Worm (Caenorhabditis elegans) whole organism, young adult: ENCODE data around the gene haly-1.

ENCODE experiments used
- B0336.3 ChIP-seq: fragments of 200-800 bp; sonication (Bioruptor generic); IDR thresholded peaks from 2 replicates; pipeline ENCODE4 v1.3.6; 2022; ENCODE audit warnings: missing genetic modification characterization, missing compliant biosample characterization
- C06A6.2 ChIP-seq: fragments of 200-800 bp; sonication (Bioruptor generic); conservative IDR thresholded peaks from 2 replicates; pipeline ENCODE4 v1.3.6; 2022; ENCODE audit warnings: missing genetic modification characterization, missing compliant biosample characterization
- F10E7.11 ChIP-seq: sonication (generic microtip); optimal IDR thresholded peaks from 2 replicates; lab custom pipeline; 2017; ENCODE audit warnings: mild to moderate bottlenecking, missing genetic modification characterization, moderate library complexity, missing compliant biosample characterization
- F22D6.2 ChIP-seq: sonication (generic microtip); optimal IDR thresholded peaks from 2 replicates; lab custom pipeline; 2016; ENCODE audit warnings: mild to moderate bottlenecking, missing genetic modification characterization, missing compliant biosample characterization
- F33H1.4 ChIP-seq: fragments of 200-800 bp; sonication (Bioruptor generic); IDR thresholded peaks from 2 replicates; pipeline ENCODE4 v1.3.6; 2022; ENCODE audit warnings: missing genetic modification reagents, missing genetic modification characterization, missing compliant biosample characterization
- F39B2.1 ChIP-seq: fragments of 200-800 bp; sonication (Bioruptor generic); IDR thresholded peaks from 2 replicates; pipeline ENCODE4 v1.3.6; 2022; ENCODE audit warnings: missing genetic modification reagents, missing genetic modification characterization, missing compliant biosample characterization
- T26A5.8 ChIP-seq: sonication (generic microtip); optimal IDR thresholded peaks from 2 replicates; lab custom pipeline; 2016; ENCODE audit warnings: missing genetic modification characterization, missing compliant biosample characterization
- Y67H2A.10 ChIP-seq: fragments of 200-800 bp; sonication (Bioruptor generic); conservative IDR thresholded peaks from 2 replicates; pipeline ENCODE4 v1.3.6; 2022; ENCODE audit warnings: missing genetic modification reagents, missing genetic modification characterization, missing compliant biosample characterization
- Y79H2A.3 ChIP-seq: fragments of 200-800 bp; sonication (Bioruptor generic); conservative IDR thresholded peaks from 2 replicates; pipeline ENCODE4 v1.3.6; 2022; ENCODE audit warnings: missing genetic modification reagents, missing genetic modification characterization, missing compliant biosample characterization
- Y95B8A.8 ChIP-seq: fragments of 200-800 bp; sonication (Bioruptor generic); IDR thresholded peaks from 2 replicates; pipeline ENCODE4 v1.3.6; 2022; ENCODE audit warnings: missing genetic modification reagents, missing genetic modification characterization, missing compliant biosample characterization
- ZK185.1 ChIP-seq: sonication (generic microtip); optimal IDR thresholded peaks from 2 replicates; lab custom pipeline; 2016; ENCODE audit warnings: mild to moderate bottlenecking, missing genetic modification characterization, missing compliant biosample characterization; ENCODE audit not compliant: poor library complexity, severe bottlenecking
- aptf-3 ChIP-seq: fragments of 200-800 bp; sonication (Bioruptor generic); IDR thresholded peaks from 2 replicates; pipeline ENCODE4 v1.3.6; 2022; ENCODE audit warnings: missing genetic modification characterization, missing compliant biosample characterization
- athp-1 ChIP-seq: sonication (generic microtip); optimal IDR thresholded peaks from 2 replicates; lab custom pipeline; 2017; ENCODE audit warnings: mild to moderate bottlenecking, missing genetic modification characterization, missing compliant biosample characterization
- ccch-3 ChIP-seq: fragments of 200-800 bp; sonication (Bioruptor generic); optimal IDR thresholded peaks from 2 replicates; lab custom pipeline; 2018; ENCODE audit warnings: mild to moderate bottlenecking, missing genetic modification characterization, missing compliant biosample characterization
- ceh-27 ChIP-seq: fragments of 200-800 bp; sonication (Bioruptor generic); optimal IDR thresholded peaks from 2 replicates; lab custom pipeline; 2018; ENCODE audit warnings: mild to moderate bottlenecking, missing genetic modification characterization, moderate library complexity, missing compliant biosample characterization
- ceh-40 ChIP-seq: fragments of 200-800 bp; sonication (Bioruptor generic); IDR thresholded peaks from 2 replicates; pipeline ENCODE4 v1.3.6; 2022; ENCODE audit warnings: missing genetic modification characterization, missing compliant biosample characterization
- ceh-58 ChIP-seq: fragments of 200-800 bp; sonication (Bioruptor generic); IDR thresholded peaks from 2 replicates; pipeline ENCODE4 v1.3.6; 2022; ENCODE audit warnings: missing genetic modification characterization, missing compliant biosample characterization
- ekl-4 ChIP-seq: fragments of 200-800 bp; sonication (Bioruptor generic); IDR thresholded peaks from 2 replicates; pipeline ENCODE4 v1.3.6; 2022; ENCODE audit warnings: missing genetic modification reagents, missing genetic modification characterization, missing compliant biosample characterization
- fkh-3 ChIP-seq: sonication (generic microtip); optimal IDR thresholded peaks from 2 replicates; lab custom pipeline; 2016; ENCODE audit warnings: mild to moderate bottlenecking, missing genetic modification characterization, missing compliant biosample characterization
- gei-17 ChIP-seq: fragments of 200-800 bp; sonication (Bioruptor generic); optimal IDR thresholded peaks from 2 replicates; lab custom pipeline; 2018; ENCODE audit warnings: mild to moderate bottlenecking, missing genetic modification characterization, missing compliant biosample characterization
- him-1 ChIP-seq: sonication (generic microtip); optimal IDR thresholded peaks from 2 replicates; lab custom pipeline; 2016; ENCODE audit warnings: missing genotype, missing genetic modification reagents, missing genetic modification characterization, missing compliant biosample characterization
- hmg-1.2 ChIP-seq: fragments of 200-800 bp; sonication (Bioruptor generic); IDR thresholded peaks from 2 replicates; pipeline ENCODE4 v1.3.6; 2022; ENCODE audit warnings: missing genetic modification reagents, missing genetic modification characterization, missing compliant biosample characterization
- hrde-1 ChIP-seq: sonication (generic microtip); optimal IDR thresholded peaks from 2 replicates; lab custom pipeline; 2016; ENCODE audit warnings: missing genetic modification characterization, mild to moderate bottlenecking, missing compliant biosample characterization, moderate library complexity, missing genotype, missing genetic modification reagents, borderline replicate concordance
- mxl-1 ChIP-seq: sonication (generic microtip); optimal IDR thresholded peaks from 2 replicates; lab custom pipeline; 2016; ENCODE audit warnings: missing genetic modification characterization, missing compliant biosample characterization
- nfyb-1 ChIP-seq: fragments of 200-800 bp; sonication (Bioruptor generic); IDR thresholded peaks from 2 replicates; pipeline ENCODE4 v1.3.6; 2022; ENCODE audit warnings: missing genetic modification reagents, missing genetic modification characterization, missing compliant biosample characterization
- nhr-80 ChIP-seq: sonication (generic microtip); optimal IDR thresholded peaks from 2 replicates; lab custom pipeline; 2016; ENCODE audit warnings: missing genetic modification characterization, missing compliant biosample characterization
- rcor-1 ChIP-seq: fragments of 200-800 bp; sonication (Bioruptor generic); IDR thresholded peaks from 2 replicates; pipeline ENCODE4 v1.3.6; 2022; ENCODE audit warnings: missing genetic modification reagents, missing genetic modification characterization, missing compliant biosample characterization
- tbp1 ChIP-seq: fragments of 200-800 bp; sonication (Bioruptor generic); optimal IDR thresholded peaks from 2 replicates; lab custom pipeline; 2018; ENCODE audit warnings: mild to moderate bottlenecking, missing genetic modification characterization, missing compliant biosample characterization
- tlf-1 ChIP-seq: fragments of 200-800 bp; sonication (Bioruptor generic); optimal IDR thresholded peaks from 2 replicates; lab custom pipeline; 2018; ENCODE audit warnings: mild to moderate bottlenecking, missing genetic modification characterization, missing compliant biosample characterization
- unc-62 ChIP-seq: fragments of 150-350 bp; optimal IDR thresholded peaks from 2 replicates; lab custom pipeline; 2014; ENCODE audit warnings: missing biosample characterization, missing genetic modification reagents, missing genetic modification characterization
- ztf-25 ChIP-seq: fragments of 200-800 bp; sonication (Bioruptor generic); IDR thresholded peaks from 2 replicates; pipeline ENCODE4 v1.3.6; 2022; ENCODE audit warnings: missing genetic modification reagents, missing genetic modification characterization, missing compliant biosample characterization
- ztf-28 ChIP-seq: fragments of 200-800 bp; sonication (Bioruptor generic); IDR thresholded peaks from 2 replicates; pipeline ENCODE4 v1.3.6; 2022; ENCODE audit warnings: missing genetic modification reagents, missing genetic modification characterization, missing compliant biosample characterization

Gene haly-1

DNA sequence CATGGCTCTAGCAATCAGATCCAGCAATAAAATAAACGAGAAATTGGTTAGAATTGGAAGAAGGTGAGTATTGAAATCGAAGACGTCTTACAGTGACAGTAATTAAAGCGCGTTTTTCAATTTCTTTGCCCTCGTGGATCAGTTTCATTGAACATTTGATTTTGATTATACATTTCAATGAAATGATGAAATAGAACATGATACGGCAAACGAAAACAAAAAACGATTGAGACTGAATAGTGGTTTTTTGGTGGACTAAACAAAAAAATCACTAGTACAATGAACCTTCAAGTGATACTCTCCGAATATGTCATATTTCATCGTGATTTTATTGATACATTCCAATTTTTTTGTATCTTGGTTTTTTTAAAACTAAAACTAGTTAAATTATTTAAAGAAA lies at the start of gene haly-1:
Gene haly-1, minus strand, starts transcription at position 101 of the 400 bp plus-strand sequence.
- TF ChIP-seq athp-1 (no peak), ccch-3 (GFP tag; lab: Kevin White, UChicago) (no peak), ceh-40 (GFP tag; lab: Robert Waterston, UW) (no peak), ZK185.1 (no peak), F39B2.1 (no peak), B0336.3 (GFP tag; lab: Robert Waterston, UW) (no peak), tbp1 (GFP tag; lab: Kevin White, UChicago) (no peak), nhr-80 (tag; lab: Kevin White, UChicago) (no peak), ztf-28 (GFP tag; lab: Robert Waterston, UW) (no peak), aptf-3 (GFP tag; lab: Robert Waterston, UW) (no peak), Y95B8A.8 (no peak), rcor-1 (GFP tag; lab: Robert Waterston, UW) (no peak), C06A6.2 (GFP tag; lab: Robert Waterston, UW) (no peak), fkh-3 (tag; lab: Kevin White, UChicago) (no peak), hrde-1 (tag; lab: Kevin White, UChicago) (no peak), ekl-4 (GFP tag; lab: Robert Waterston, UW) (no peak), F33H1.4 (no peak), Y79H2A.3 (GFP tag; lab: Robert Waterston, UW) (no peak), Y67H2A.10 (GFP tag; lab: Robert Waterston, UW) (no peak)

DNA sequence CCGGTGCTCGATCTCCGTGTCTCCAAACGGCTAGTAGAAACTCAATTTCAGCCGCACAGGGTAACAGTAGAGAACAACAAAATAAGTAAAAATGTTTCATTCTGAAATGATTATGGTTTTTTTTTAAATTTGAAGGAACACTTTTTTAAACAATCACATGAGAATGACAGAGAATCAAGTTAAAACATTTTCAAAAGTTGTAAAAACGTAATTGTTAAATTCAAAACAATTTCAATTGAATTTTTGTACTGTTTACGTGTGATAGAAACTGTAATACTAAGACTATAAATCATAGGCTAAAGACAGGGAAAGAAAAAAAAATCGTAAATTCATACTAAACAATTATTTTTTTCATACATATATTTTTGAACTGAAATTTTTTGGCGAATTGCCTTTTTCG lies 44.9 kb upstream of the haly-1 start, which contains the start of gene pho-7:
Gene pho-7, minus strand, starts transcription at position 101 of the 400 bp plus-strand sequence.
- TF ChIP-seq unc-62, result no peak
- TF ChIP-seq C06A6.2 (GFP tag; lab: Robert Waterston, UW), result no peak
- no peak for TF ChIP-seq ztf-25
- TF ChIP-seq ccch-3 (GFP tag; lab: Kevin White, UChicago), result no peak
- no peak for TF ChIP-seq T26A5.8 (tag; lab: Kevin White, UChicago)
- TF ChIP-seq ceh-27, result no peak
- no peak for TF ChIP-seq rcor-1 (GFP tag; lab: Robert Waterston, UW)
- TF ChIP-seq gei-17 (GFP tag; lab: Kevin White, UChicago), result no peak
- TF ChIP-seq F22D6.2 (tag; lab: Kevin White, UChicago), result no peak

DNA sequence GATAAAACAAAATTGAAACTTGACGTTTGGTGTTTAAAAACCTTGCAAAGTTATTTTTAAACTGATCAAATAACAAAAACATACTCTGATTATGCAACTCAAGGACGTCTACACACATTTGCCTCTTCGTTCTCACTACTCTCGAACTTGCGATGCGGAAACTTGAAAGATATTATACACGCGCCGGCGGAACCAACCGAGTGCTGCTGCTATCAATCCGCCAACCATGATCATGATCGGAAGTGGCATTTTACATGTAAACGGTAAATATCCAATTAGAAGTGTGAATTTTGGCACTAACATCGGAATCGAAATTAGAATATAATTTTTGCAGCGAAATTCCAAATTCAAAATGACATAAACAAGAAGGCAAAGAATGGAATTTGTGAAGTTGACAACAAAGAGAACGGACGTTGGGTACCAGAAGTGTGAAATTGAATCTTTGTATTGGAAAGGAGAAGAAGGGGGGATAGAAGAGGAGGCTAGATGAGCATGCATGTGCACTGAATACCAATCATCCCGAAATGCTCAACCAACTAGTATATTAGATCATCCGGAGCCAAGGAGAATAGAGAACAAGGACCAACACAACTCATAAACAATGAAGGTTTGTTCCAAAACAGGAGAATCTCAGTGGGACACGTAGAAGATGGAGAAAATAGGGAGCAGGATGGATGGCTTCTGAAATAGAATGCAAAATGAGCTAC lies 37.1 kb upstream of the haly-1 start:
- no peak for TF ChIP-seq hmg-1.2 (GFP tag; lab: Robert Waterston, UW)
- no peak for TF ChIP-seq T26A5.8 (tag; lab: Kevin White, UChicago)
- TF ChIP-seq tlf-1 (GFP tag; lab: Kevin White, UChicago), result no peak
- TF ChIP-seq F10E7.11 (tag; lab: Kevin White, UChicago), result no peak
- no peak for TF ChIP-seq ZK185.1

DNA sequence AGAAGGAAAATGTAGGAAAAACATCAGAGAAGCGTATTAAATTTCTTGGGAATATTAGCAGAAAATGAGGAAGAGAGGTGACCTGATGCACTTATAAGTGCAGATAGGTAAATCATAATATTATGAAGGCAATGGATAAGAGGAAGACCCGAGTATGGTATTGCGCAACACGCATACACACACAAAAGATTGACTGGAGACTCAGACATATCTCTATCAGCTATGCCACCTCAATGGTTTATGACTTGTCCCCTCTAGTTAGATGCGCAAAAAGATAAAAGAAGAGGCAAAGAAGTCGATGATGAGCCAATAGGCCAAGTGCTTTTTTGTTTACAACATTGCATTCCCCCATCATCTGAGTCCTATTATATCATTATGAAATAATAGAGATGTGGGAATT lies 35.7 kb upstream of the haly-1 start:
- TF ChIP-seq nfyb-1 (GFP tag; lab: Robert Waterston, UW), result no peak
- TF ChIP-seq C06A6.2 (GFP tag; lab: Robert Waterston, UW), result no peak
- no peak for TF ChIP-seq ceh-58
- no peak for TF ChIP-seq mxl-1 (tag; lab: Kevin White, UChicago)
- no peak for TF ChIP-seq F22D6.2 (tag; lab: Kevin White, UChicago)
- no peak for TF ChIP-seq him-1
- TF ChIP-seq Y67H2A.10 (GFP tag; lab: Robert Waterston, UW), result no peak
- TF ChIP-seq, all 124 proteins: peak for 0
